Worm (Caenorhabditis elegans): ENCODE results near the gene W02B12.16.

Gene W02B12.16

DNA sequence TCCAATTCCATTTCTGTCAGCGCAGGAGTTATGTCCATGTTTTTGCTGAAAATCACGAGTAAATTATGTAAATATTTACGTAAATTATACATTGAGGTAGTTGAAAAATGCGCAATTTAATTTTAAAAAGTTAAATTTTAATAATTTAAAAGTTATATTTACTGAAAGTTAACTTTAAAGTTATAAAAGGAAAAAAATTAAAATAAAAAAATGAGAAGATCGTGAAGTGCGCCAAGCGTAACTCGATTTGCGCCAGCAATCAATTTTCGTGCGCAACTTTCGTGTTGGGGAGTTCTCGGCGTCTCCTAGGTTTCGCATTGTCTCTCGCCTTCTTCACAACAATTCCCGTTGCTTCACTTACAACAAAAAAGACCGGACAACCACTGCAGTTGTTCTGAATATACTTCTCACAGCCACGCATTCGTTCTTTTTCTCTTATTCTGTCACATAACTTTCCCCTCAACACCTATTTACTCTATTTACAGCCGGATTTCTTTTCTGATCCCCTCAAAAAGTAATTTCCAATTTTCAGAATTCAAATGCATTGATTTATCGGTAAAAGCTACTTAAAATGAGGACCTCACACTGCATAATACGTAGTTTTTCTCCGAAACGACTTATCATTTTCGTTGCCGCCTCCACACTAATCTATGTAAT lies 2.7 kb downstream of the W02B12.16 start, which contains the start of the genes metl-1 and W02B12.11 (continued):
- TF ChIP-seq fos-1 (tag; optimal IDR thresholded peaks at IDR 0.05), result no peak
- TF ChIP-seq nhr-77 (tag; optimal IDR thresholded peaks at IDR 0.05), result no peak
- TF ChIP-seq Y105C5A.15 (GFP tag; IDR thresholded peaks at IDR 0.05), result no peak
- TF ChIP-seq nhr-10 (tag; optimal IDR thresholded peaks at IDR 0.05), result no peak
- peak; percentile 68 for TF ChIP-seq nhr-6 (tag; optimal IDR thresholded peaks at IDR 0.05)
- TF ChIP-seq dmd-6 (GFP tag; IDR thresholded peaks at IDR 0.05), result peak; percentile 74
- TF ChIP-seq snpc-4 (tag; optimal IDR thresholded peaks at IDR 0.05), result no peak
- TF ChIP-seq set-16 (GFP tag; IDR thresholded peaks at IDR 0.05), result peak; percentile 32; the same call in 1 of the 2 replicates
- peak; percentile 83 for TF ChIP-seq rbr-2 (tag; optimal IDR thresholded peaks at IDR 0.05)
- peak; percentile 75 for TF ChIP-seq arid-1 (GFP tag; conservative IDR thresholded peaks at IDR 0.05)
- peak; percentile 60; the same call in 1 of the 2 replicates for TF ChIP-seq lim-7 (GFP tag; IDR thresholded peaks at IDR 0.05)
- TF ChIP-seq ceh-82 (tag; optimal IDR thresholded peaks at IDR 0.05), result no peak
- no peak for TF ChIP-seq ces-1 (GFP tag; optimal IDR thresholded peaks at IDR 0.05)
- no peak for TF ChIP-seq sdz-12 (GFP tag; optimal IDR thresholded peaks at IDR 0.05)
- TF ChIP-seq Y48G9A.11 (GFP tag; IDR thresholded peaks at IDR 0.05), result peak; percentile 47; the same call in 1 of the 2 replicates
- TF ChIP-seq ama-1 (optimal IDR thresholded peaks at IDR 0.05), result peak; percentile 25
- TF ChIP-seq mep-1 (tag; optimal IDR thresholded peaks at IDR 0.05), result peak; percentile 89
- no peak for TF ChIP-seq nhr-28 (tag; optimal IDR thresholded peaks at IDR 0.05)
- no peak for TF ChIP-seq daf-12 (tag; optimal IDR thresholded peaks at IDR 0.05)
- TF ChIP-seq D1046.2 (GFP tag; IDR thresholded peaks at IDR 0.05), result no peak
- TF ChIP-seq nhr-76 (tag; optimal IDR thresholded peaks at IDR 0.05), result no peak
- no peak for TF ChIP-seq ceh-62 (tag; optimal IDR thresholded peaks at IDR 0.05)
- TF ChIP-seq unc-62 (GFP tag; optimal IDR thresholded peaks at IDR 0.05 in 1 of 2), result peak in 1 of 2 experiments; percentile 88
- no peak for TF ChIP-seq unc-62 (tag; optimal IDR thresholded peaks at IDR 0.05)
- TF ChIP-seq jun-1 (tag; optimal IDR thresholded peaks at IDR 0.05), result peak; percentile 65
- TF ChIP-seq T20F7.1 (GFP tag; optimal IDR thresholded peaks at IDR 0.05), result no peak
- TF ChIP-seq lin-13 (GFP tag; optimal IDR thresholded peaks at IDR 0.05), result no peak
- peak; percentile 88 for TF ChIP-seq duxl-1 (tag; optimal IDR thresholded peaks at IDR 0.05; ENCODE audit: poor library complexity)
- TF ChIP-seq F49E8.2 (tag; optimal IDR thresholded peaks at IDR 0.05; ENCODE audit: borderline replicate concordance), result peak; percentile 40
- TF ChIP-seq hif-1 (tag; optimal IDR thresholded peaks at IDR 0.05), result peak in 1 of 2 experiments; percentile 68
- no peak for TF ChIP-seq egl-27 (tag; optimal IDR thresholded peaks at IDR 0.05)
- TF ChIP-seq hmg-1.1 (GFP tag; IDR thresholded peaks at IDR 0.05), result peak; percentile 87
- TF ChIP-seq aha-1 (tag), result peak; percentile 31
- no peak for TF ChIP-seq madf-5 (GFP tag; IDR thresholded peaks at IDR 0.05)
- no peak for TF ChIP-seq lin-15B (tag; optimal IDR thresholded peaks at IDR 0.05)

DNA sequence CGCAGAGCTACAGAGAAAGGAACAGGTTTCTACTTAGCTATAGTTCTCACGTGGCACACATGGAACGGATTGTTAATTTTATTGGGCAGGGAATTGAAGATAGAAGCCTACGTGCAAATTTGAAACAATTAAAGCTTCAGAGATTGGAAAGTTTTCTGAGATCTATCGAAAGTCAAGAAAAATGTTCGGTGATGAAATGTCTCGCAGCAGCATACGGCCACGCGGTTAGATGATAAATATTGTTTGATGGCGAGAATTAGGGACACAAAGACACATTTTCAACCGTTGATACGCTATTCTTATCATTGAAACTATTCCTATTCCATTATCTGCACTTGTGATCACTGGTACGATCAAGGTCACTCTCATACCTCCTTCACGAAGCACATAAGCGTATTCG lies 3.8 kb downstream of the W02B12.16 start:
- no peak for TF ChIP-seq gei-8 (GFP tag; optimal IDR thresholded peaks at IDR 0.05)
- peak; percentile 98 for TF ChIP-seq mxl-3 (GFP tag; optimal IDR thresholded peaks at IDR 0.05)
- TF ChIP-seq unc-62 (GFP tag; optimal IDR thresholded peaks at IDR 0.05 in 1 of 2), result no peak
- no peak for TF ChIP-seq unc-62 (tag; optimal IDR thresholded peaks at IDR 0.05)
- TF ChIP-seq lim-7 (GFP tag; IDR thresholded peaks at IDR 0.05), result no peak
- no peak for TF ChIP-seq ceh-44 (GFP tag; IDR thresholded peaks at IDR 0.05)
- TF ChIP-seq nhr-42 (GFP tag; IDR thresholded peaks at IDR 0.05), result no peak
- TF ChIP-seq T26A8.4 (GFP tag; IDR thresholded peaks at IDR 0.05), result no peak
- no peak for TF ChIP-seq D1046.2 (GFP tag; IDR thresholded peaks at IDR 0.05)
- peak; percentile 99 for TF ChIP-seq aha-1 (tag)
- no peak for TF ChIP-seq lir-3 (tag; optimal IDR thresholded peaks at IDR 0.05)
- TF ChIP-seq nhr-102 (tag; optimal IDR thresholded peaks at IDR 0.05), result no peak
- TF ChIP-seq rbr-2 (tag; optimal IDR thresholded peaks at IDR 0.05), result no peak
- no peak for TF ChIP-seq dmd-9 (GFP tag; IDR thresholded peaks at IDR 0.05)
- no peak for TF ChIP-seq tag-97 (GFP tag; IDR thresholded peaks at IDR 0.05)
- no peak for TF ChIP-seq egl-27 (tag; optimal IDR thresholded peaks at IDR 0.05)
- TF ChIP-seq zfp-2 (tag; optimal IDR thresholded peaks at IDR 0.05), result no peak
- TF ChIP-seq nhr-10 (tag; optimal IDR thresholded peaks at IDR 0.05), result peak; percentile 33
- TF ChIP-seq unc-39 (tag; optimal IDR thresholded peaks at IDR 0.05), result no peak
- no peak for TF ChIP-seq nhr-11 (tag; optimal IDR thresholded peaks at IDR 0.05)
- no peak for TF ChIP-seq sdz-12 (GFP tag; optimal IDR thresholded peaks at IDR 0.05)
- TF ChIP-seq nhr-48 (tag; optimal IDR thresholded peaks at IDR 0.05), result peak; percentile 55
- TF ChIP-seq mdl-1 (tag; optimal IDR thresholded peaks at IDR 0.05), result peak; percentile 14 to 83
- TF ChIP-seq mdt-29 (GFP tag; IDR thresholded peaks at IDR 0.05), result no peak
- no peak for TF ChIP-seq arid-1 (GFP tag; conservative IDR thresholded peaks at IDR 0.05)
- TF ChIP-seq skn-1 (tag; optimal IDR thresholded peaks at IDR 0.05), result no peak
- no peak for TF ChIP-seq ces-1 (GFP tag; optimal IDR thresholded peaks at IDR 0.05)
